Worm (Caenorhabditis elegans) whole organism, early embryonic: ENCODE measurements around the gene tpst-2.

Experiments
- B0310.2 ChIP-seq: sonication (generic microtip); optimal IDR thresholded peaks from 2 replicates; lab custom pipeline; 2016; ENCODE audit warnings: mild to moderate bottlenecking, missing genetic modification characterization, missing compliant biosample characterization
- F13C5.2 ChIP-seq: sonication (generic microtip); optimal IDR thresholded peaks from 2 replicates; lab custom pipeline; 2017; ENCODE audit warnings: mild to moderate bottlenecking, missing genetic modification characterization, inconsistent platforms, missing compliant biosample characterization
- ama-1 ChIP-seq: fragments of 150-350 bp; optimal IDR thresholded peaks from 2 replicates; lab custom pipeline; 2014
- ceh-36 ChIP-seq: sonication (generic microtip); optimal IDR thresholded peaks from 2 replicates; lab custom pipeline; 2016; ENCODE audit warnings: missing genetic modification characterization, inconsistent platforms, missing compliant biosample characterization
- hmbx-1 ChIP-seq: sonication (generic microtip); optimal IDR thresholded peaks from 2 replicates; lab custom pipeline; 2016; ENCODE audit warnings: mild to moderate bottlenecking, missing genetic modification characterization, missing compliant biosample characterization
- sea-1 ChIP-seq: fragments of 200-800 bp; sonication (Bioruptor generic); conservative IDR thresholded peaks from 2 replicates; pipeline ENCODE4 v1.3.6; 2022; ENCODE audit warnings: missing genetic modification characterization, missing compliant biosample characterization
- tbx-11 ChIP-seq: fragments of 200-800 bp; sonication (Bioruptor generic); IDR thresholded peaks from 2 replicates; pipeline ENCODE4 v1.3.6; 2022; ENCODE audit warnings: missing genetic modification characterization, missing compliant biosample characterization

DNA sequence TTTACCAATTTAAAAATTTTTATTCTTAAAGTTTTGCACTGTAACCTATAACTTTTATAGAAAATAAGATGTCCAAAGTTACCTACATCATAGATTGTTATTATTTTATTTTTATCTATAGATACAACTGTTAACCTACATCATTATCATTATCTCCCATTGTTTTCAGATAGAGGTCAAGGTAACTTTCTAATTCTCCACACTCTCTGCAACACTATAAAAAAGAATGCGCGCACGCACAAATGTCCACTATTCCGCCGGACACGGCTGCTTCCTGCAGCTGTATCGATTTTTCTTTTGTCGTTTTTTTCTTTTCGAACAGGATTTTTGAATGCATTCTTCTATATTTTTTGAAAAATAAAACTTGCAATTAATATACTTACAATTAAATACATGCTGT, 1.6 kb downstream of the tpst-2 start:
- no peak for TF ChIP-seq ama-1 (lab: Kevin White, UChicago)
- no peak for TF ChIP-seq F13C5.2 (tag; lab: Kevin White, UChicago)
- TF ChIP-seq tbx-11 (GFP tag; lab: Robert Waterston, UW): no peak
- no peak for TF ChIP-seq sea-1 (GFP tag; lab: Robert Waterston, UW)
- no peak for TF ChIP-seq B0310.2 (tag; lab: Kevin White, UChicago)
- no peak for TF ChIP-seq ceh-36 (tag; lab: Kevin White, UChicago)
- TF ChIP-seq hmbx-1 (tag; lab: Kevin White, UChicago): no peak
